Worm (Caenorhabditis elegans) whole organism, L1 larva: ENCODE data around the gene str-174.

ENCODE experiments used
- C16A3.4 ChIP-seq: fragments of 150-350 bp; optimal IDR thresholded peaks from 2 replicates; lab custom pipeline; 2014; ENCODE audit warnings: missing biosample characterization, missing genetic modification characterization
- F16B12.6 ChIP-seq: fragments of 150-350 bp; optimal IDR thresholded peaks from 2 replicates; lab custom pipeline; 2014; ENCODE audit warnings: missing biosample characterization, missing genetic modification characterization
- aly-2 ChIP-seq: fragments of 150-350 bp; optimal IDR thresholded peaks from 2 replicates; lab custom pipeline; 2014; ENCODE audit warnings: missing biosample characterization, missing genetic modification characterization
- blmp-1 ChIP-seq: fragments of 150-350 bp; optimal IDR thresholded peaks from 2 replicates; lab custom pipeline; 2014; ENCODE audit warnings: missing biosample characterization, missing genetic modification characterization
- ceh-63 ChIP-seq: fragments of 200-800 bp; sonication (Bioruptor generic); optimal IDR thresholded peaks from 2 replicates; lab custom pipeline; 2018; ENCODE audit warnings: mild to moderate bottlenecking, missing genetic modification characterization, missing compliant biosample characterization
- ceh-8 ChIP-seq: fragments of 200-800 bp; sonication (Bioruptor generic); optimal IDR thresholded peaks from 2 replicates; lab custom pipeline; 2018; ENCODE audit warnings: mild to moderate bottlenecking, missing genetic modification characterization, moderate library complexity, missing compliant biosample characterization
- ceh-82 ChIP-seq, 3 experiments: fragments of 150-350 bp in 1 of 3; sonication (generic microtip) in 2 of 3; optimal IDR thresholded peaks; 2 replicates each; lab custom pipeline; 2014 to 2017; ENCODE audit warnings: missing biosample characterization in 3 of 3, missing genetic modification characterization in 3 of 3
- ceh-88 ChIP-seq: fragments of 200-800 bp; sonication (Bioruptor generic); IDR thresholded peaks from 2 replicates; pipeline ENCODE4 v1.3.6; 2022; ENCODE audit warnings: missing genetic modification characterization, missing compliant biosample characterization
- ceh-90 ChIP-seq: sonication (generic microtip); optimal IDR thresholded peaks from 2 replicates; lab custom pipeline; 2016; ENCODE audit warnings: missing genetic modification characterization, missing compliant biosample characterization
- egl-13 ChIP-seq: sonication (generic microtip); optimal IDR thresholded peaks from 2 replicates; lab custom pipeline; 2016; ENCODE audit warnings: missing genotype, missing genetic modification reagents, missing genetic modification characterization, missing compliant biosample characterization
- egl-27 ChIP-seq, 2 experiments: fragments of 150-350 bp in 1 of 2; sonication (generic microtip); optimal IDR thresholded peaks; 3 replicates each; lab custom pipeline; 2017 to 2018; ENCODE audit warnings: missing biosample characterization in 2 of 2, missing genetic modification characterization in 2 of 2, missing genetic modification reagents in 2 of 2
- elt-2 ChIP-seq: sonication (generic microtip); optimal IDR thresholded peaks from 2 replicates; lab custom pipeline; 2016; ENCODE audit warnings: missing genetic modification characterization, mild to moderate bottlenecking, inconsistent platforms, missing compliant biosample characterization, missing genetic modification reagents
- elt-3 ChIP-seq, 6 experiments: fragments of 150-350 bp in 1 of 6; sonication (generic microtip); optimal IDR thresholded peaks; 2 replicates each; lab custom pipeline; 2017 to 2018; ENCODE audit warnings: missing biosample characterization in 6 of 6, missing genetic modification characterization in 6 of 6, inconsistent platforms in 1 of 6
- ets-5 ChIP-seq: fragments of 200-800 bp; sonication (Bioruptor generic); IDR thresholded peaks from 2 replicates; pipeline ENCODE4 v1.3.6; 2022; ENCODE audit warnings: missing genetic modification characterization, missing compliant biosample characterization
- fkh-4 ChIP-seq: sonication (generic microtip); optimal IDR thresholded peaks from 2 replicates; lab custom pipeline; 2016; ENCODE audit warnings: missing compliant biosample characterization, missing genetic modification characterization, borderline replicate concordance
- fkh-8 ChIP-seq: sonication (generic microtip); optimal IDR thresholded peaks from 2 replicates; lab custom pipeline; 2016; ENCODE audit warnings: mild to moderate bottlenecking, missing genetic modification characterization, missing compliant biosample characterization
- grh-1 ChIP-seq: fragments of 200-800 bp; sonication (Bioruptor generic); IDR thresholded peaks from 2 replicates; pipeline ENCODE4 v1.3.6; 2022; ENCODE audit warnings: missing genetic modification reagents, missing genetic modification characterization, missing compliant biosample characterization
- hlh-17 ChIP-seq: fragments of 200-800 bp; sonication (Bioruptor generic); optimal IDR thresholded peaks from 2 replicates; lab custom pipeline; 2018; ENCODE audit warnings: missing genetic modification characterization, mild to moderate bottlenecking, missing compliant biosample characterization, moderate library complexity, borderline replicate concordance
- hpl-2 ChIP-seq: fragments of 150-350 bp; optimal IDR thresholded peaks from 2 replicates; lab custom pipeline; 2014; ENCODE audit warnings: missing biosample characterization, missing genetic modification reagents, missing genetic modification characterization
- irx-1 ChIP-seq: sonication (generic microtip); optimal IDR thresholded peaks from 2 replicates; lab custom pipeline; 2016; ENCODE audit warnings: missing genetic modification characterization, missing compliant biosample characterization
- lin-13 ChIP-seq: fragments of 150-350 bp; optimal IDR thresholded peaks from 2 replicates; lab custom pipeline; 2014; ENCODE audit warnings: missing biosample characterization, missing genetic modification reagents, missing genetic modification characterization
- lsy-2 ChIP-seq, 2 experiments: fragments of 150-350 bp; optimal IDR thresholded peaks; 2 replicates each; lab custom pipeline; 2014; ENCODE audit warnings: missing biosample characterization in 2 of 2, missing genetic modification characterization in 2 of 2
- nhr-19 ChIP-seq: fragments of 200-800 bp; sonication (Bioruptor generic); conservative IDR thresholded peaks from 2 replicates; pipeline ENCODE4 v1.3.6; 2022; ENCODE audit warnings: missing genetic modification characterization, missing compliant biosample characterization
- nhr-237 ChIP-seq: fragments of 150-350 bp; optimal IDR thresholded peaks from 2 replicates; lab custom pipeline; 2014; ENCODE audit warnings: missing biosample characterization, missing genetic modification characterization
- nhr-47 ChIP-seq: sonication (generic microtip); optimal IDR thresholded peaks from 2 replicates; lab custom pipeline; 2016; ENCODE audit warnings: mild to moderate bottlenecking, missing genetic modification characterization, moderate library complexity, missing compliant biosample characterization
- nhr-71 ChIP-seq: sonication (generic microtip); optimal IDR thresholded peaks from 2 replicates; lab custom pipeline; 2016; ENCODE audit warnings: mild to moderate bottlenecking, missing genetic modification characterization, moderate library complexity, missing compliant biosample characterization
- nhr-77 ChIP-seq: fragments of 150-350 bp; optimal IDR thresholded peaks from 2 replicates; lab custom pipeline; 2014; ENCODE audit warnings: missing biosample characterization, missing genetic modification characterization
- nhr-85 ChIP-seq: sonication (generic microtip); peaks from one replicate; lab custom pipeline; 2016; ENCODE audit warnings: missing genetic modification characterization, inconsistent platforms, missing compliant biosample characterization
- pax-3 ChIP-seq: fragments of 200-800 bp; sonication (Bioruptor generic); optimal IDR thresholded peaks from 2 replicates; lab custom pipeline; 2018; ENCODE audit warnings: mild to moderate bottlenecking, missing genetic modification characterization, moderate library complexity, missing compliant biosample characterization
- rnt-1 ChIP-seq: sonication (generic microtip); optimal IDR thresholded peaks from 2 replicates; lab custom pipeline; 2016; ENCODE audit warnings: mild to moderate bottlenecking, missing genetic modification characterization, moderate library complexity, missing compliant biosample characterization
- sptf-1 ChIP-seq: fragments of 150-350 bp; optimal IDR thresholded peaks from 2 replicates; lab custom pipeline; 2014; ENCODE audit warnings: missing biosample characterization, missing genetic modification characterization
- unc-30 ChIP-seq: sonication (generic microtip); optimal IDR thresholded peaks from 2 replicates; lab custom pipeline; 2017; ENCODE audit warnings: missing biosample characterization, missing genetic modification characterization
- unc-98 ChIP-seq: fragments of 200-800 bp; sonication (Bioruptor generic); IDR thresholded peaks from 2 replicates; pipeline ENCODE4 v1.3.6; 2022; ENCODE audit warnings: missing genetic modification characterization, missing compliant biosample characterization
- vab-15 ChIP-seq: sonication (generic microtip); optimal IDR thresholded peaks from 2 replicates; lab custom pipeline; 2017; ENCODE audit warnings: missing genotype, mild to moderate bottlenecking, missing genetic modification characterization, missing compliant biosample characterization
- zip-4 ChIP-seq: fragments of 200-800 bp; sonication (Bioruptor generic); optimal IDR thresholded peaks from 2 replicates; lab custom pipeline; 2018; ENCODE audit warnings: mild to moderate bottlenecking, missing genetic modification characterization, moderate library complexity, missing compliant biosample characterization
- ztf-11 ChIP-seq, 2 experiments: sonication (generic microtip); optimal IDR thresholded peaks; 2 replicates each; lab custom pipeline; 2016 to 2017; ENCODE audit warnings: missing genetic modification characterization in 2 of 2, missing biosample characterization in 1 of 2, missing compliant biosample characterization in 1 of 2
- ztf-4 ChIP-seq: fragments of 150-350 bp; optimal IDR thresholded peaks from 2 replicates; lab custom pipeline; 2014; ENCODE audit warnings: missing biosample characterization, missing genetic modification characterization

str-174 gene

ce11 chrIV:4877102-4877501 lies 2.6 kb upstream of the str-174 start, which contains the start of gene str-170:
str-170 (plus strand) TSS chrIV:4877402.
- TF ChIP-seq blmp-1 (tag; lab: Kevin White, UChicago) (no peak), zip-4 (GFP tag; lab: Kevin White, UChicago) (no peak), nhr-237 (tag; lab: Kevin White, UChicago) (no peak), elt-3 (tag; optimal IDR thresholded peaks at IDR 0.05; lab: Kevin White, UChicago) (no peak), egl-13 (tag; lab: Kevin White, UChicago) (no peak), sptf-1 (no peak), nhr-77 (no peak), ceh-63 (GFP tag; lab: Kevin White, UChicago) (no peak), hlh-17 (GFP tag; lab: Kevin White, UChicago) (no peak), vab-15 (tag; lab: Kevin White, UChicago) (no peak), egl-27 (tag; optimal IDR thresholded peaks at IDR 0.05; lab: Kevin White, UChicago) (no peak), lsy-2 (tag; optimal IDR thresholded peaks at IDR 0.05; lab: Kevin White, UChicago) (no peak), ceh-88 (GFP tag; lab: Robert Waterston, UW) (no peak), lin-13 (no peak), aly-2 (no peak)

ce11 chrIV:4870546-4870945 lies 4.0 kb downstream of the str-174 start, which contains the start of gene str-175:
str-175 (minus strand) TSS chrIV:4870646.
- TF ChIP-seq nhr-47 (no peak), egl-27 (tag; optimal IDR thresholded peaks at IDR 0.05; lab: Kevin White, UChicago) (no peak), hpl-2 (GFP tag; lab: Kevin White, UChicago) (no peak), nhr-19 (GFP tag; lab: Robert Waterston, UW) (no peak)
- TF ChIP-seq, all 84 proteins: peak for 0

ce11 chrIV:4867610-4868009 lies 6.9 kb downstream of the str-174 start, which contains the start of gene str-172:
str-172 (minus strand) TSS chrIV:4867710.
- TF ChIP-seq C16A3.4 (no peak), elt-2 (tag; lab: Kevin White, UChicago) (no peak), fkh-8 (tag; lab: Kevin White, UChicago) (no peak), ztf-4 (tag; lab: Kevin White, UChicago) (no peak), rnt-1 (tag; lab: Kevin White, UChicago) (no peak), ceh-82 (tag; optimal IDR thresholded peaks at IDR 0.05; lab: Kevin White, UChicago) (no peak), nhr-85 (no peak), pax-3 (tag; lab: Kevin White, UChicago) (no peak), ets-5 (no peak), F16B12.6 (tag; lab: Kevin White, UChicago) (no peak), ceh-8 (no peak), fkh-4 (no peak), irx-1 (tag; lab: Kevin White, UChicago) (no peak), ceh-63 (GFP tag; lab: Kevin White, UChicago) (no peak), aly-2 (no peak), nhr-71 (tag; lab: Kevin White, UChicago) (no peak)

ce11 chrIV:4866599-4866998 lies 7.9 kb downstream of the str-174 start:
- TF ChIP-seq grh-1 (GFP tag; lab: Robert Waterston, UW) (no peak), nhr-47 (no peak), ceh-90 (tag; lab: Kevin White, UChicago) (no peak), ztf-11 (tag; optimal IDR thresholded peaks at IDR 0.05; lab: Kevin White, UChicago) (no peak), nhr-71 (tag; lab: Kevin White, UChicago) (no peak), unc-30 (tag; lab: Kevin White, UChicago) (no peak), unc-98 (no peak), C16A3.4 (no peak), elt-3 (tag; optimal IDR thresholded peaks at IDR 0.05; lab: Kevin White, UChicago) (no peak)
